Worm (Caenorhabditis elegans): ENCODE measurements around the gene bmy-1.

Gene bmy-1

DNA sequence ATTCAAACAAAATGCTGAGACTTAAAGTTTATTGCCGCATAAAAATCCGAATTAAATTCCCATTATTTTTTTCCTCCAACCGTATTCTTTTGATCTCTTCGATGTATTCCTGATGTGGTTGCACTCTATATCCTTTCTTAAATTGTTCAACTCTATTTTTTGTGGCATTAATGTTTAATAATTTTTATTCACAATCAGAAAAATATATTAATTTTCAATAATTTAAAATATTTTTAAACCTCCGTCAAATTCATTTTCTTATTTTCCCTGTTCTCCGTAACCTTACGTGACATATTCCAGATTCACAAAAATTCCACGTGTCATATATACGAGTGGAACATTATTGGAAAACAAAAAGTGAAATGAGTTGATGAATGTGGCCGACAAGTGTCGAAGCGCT lies 46.7 kb upstream of the bmy-1 start, which contains the start of gene gcy-12:
TSS of gene gcy-12 (plus strand) at position 301 of the 400 bp plus-strand sequence.
- TF ChIP-seq rpc-1 (optimal IDR thresholded peaks at IDR 0.05) (no peak), rpc-1 (tag; optimal IDR thresholded peaks at IDR 0.05) (no peak), rec-8 (tag; optimal IDR thresholded peaks at IDR 0.05) (no peak), nfya-1 (tag; optimal IDR thresholded peaks at IDR 0.05; ENCODE audit: borderline replicate concordance, insufficient read depth) (no peak), cebp-1 (GFP tag; IDR thresholded peaks at IDR 0.05) (no peak), cebp-1 (tag; optimal IDR thresholded peaks at IDR 0.05) (no peak), hmg-1.2 (GFP tag; IDR thresholded peaks at IDR 0.05) (no peak), madf-3 (GFP tag; IDR thresholded peaks at IDR 0.05) (no peak), lin-40 (tag; optimal IDR thresholded peaks at IDR 0.05) (no peak), lir-1 (GFP tag; conservative IDR thresholded peaks at IDR 0.05) (no peak), snpc-3.4 (tag; optimal IDR thresholded peaks at IDR 0.05) (no peak), ama-1 (optimal IDR thresholded peaks at IDR 0.05) (no peak), ama-1 (GFP tag; optimal IDR thresholded peaks at IDR 0.05) (no peak), hlh-26 (GFP tag; conservative IDR thresholded peaks at IDR 0.05) (no peak), B0035.1 (tag; optimal IDR thresholded peaks at IDR 0.05) (no peak), Y67H2A.10 (GFP tag; conservative IDR thresholded peaks at IDR 0.05) (no peak), T26A5.8 (tag; optimal IDR thresholded peaks at IDR 0.05) (no peak), F55B11.4 (tag; optimal IDR thresholded peaks at IDR 0.05; ENCODE audit: borderline replicate concordance, insufficient read depth) (no peak), Y53F4B.3 (GFP tag; IDR thresholded peaks at IDR 0.05) (no peak), athp-1 (tag; optimal IDR thresholded peaks at IDR 0.05) (no peak), ZK185.1 (tag; optimal IDR thresholded peaks at IDR 0.05; ENCODE audit: poor library complexity, severe bottlenecking) (no peak), lin-54 (GFP tag; optimal IDR thresholded peaks at IDR 0.05) (no peak), ceh-79 (tag; optimal IDR thresholded peaks at IDR 0.05) (no peak)

DNA sequence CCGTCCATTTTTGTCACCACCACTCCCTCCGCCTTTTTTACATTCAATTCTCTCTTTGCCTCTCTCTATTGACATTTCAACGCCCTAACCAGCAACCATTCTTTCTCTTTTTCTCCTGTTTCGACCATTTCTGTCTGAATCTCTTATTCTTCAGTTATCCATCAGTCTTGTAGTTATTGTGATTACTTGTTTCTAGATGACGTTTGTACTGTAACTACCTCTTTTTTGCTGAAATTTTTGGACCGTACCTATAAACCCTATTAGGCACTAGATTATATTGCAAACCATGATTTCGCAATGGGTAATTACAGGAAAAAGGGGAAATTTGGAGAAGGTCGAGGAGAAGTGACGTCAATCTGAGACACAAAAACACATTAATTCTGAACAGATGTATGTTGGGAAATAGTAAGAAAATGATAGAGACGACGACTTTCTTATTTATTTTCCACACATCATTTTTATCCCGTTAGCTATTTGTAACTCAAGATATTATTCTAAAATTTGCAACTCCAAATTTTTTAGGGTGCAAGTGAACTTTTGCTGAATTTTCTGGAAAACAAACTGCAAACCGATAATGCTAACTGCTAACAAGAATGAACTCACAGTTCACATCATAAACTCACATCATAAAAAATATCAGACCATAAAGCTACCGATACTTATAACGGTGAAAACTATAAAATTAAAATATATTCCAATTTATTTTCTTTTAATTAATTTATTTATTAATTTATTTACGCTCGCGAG lies 38.1 kb upstream of the bmy-1 start:
- TF ChIP-seq B0336.3 (GFP tag; IDR thresholded peaks at IDR 0.05) (0 out of 2 replicates have a peak, but pooled peaks have one; percentile 14), ztf-3 (GFP tag; optimal IDR thresholded peaks at IDR 0.05) (no peak), pha-4 (tag; optimal IDR thresholded peaks at IDR 0.05) (peak; percentile 69), B0019.2 (GFP tag; conservative IDR thresholded peaks at IDR 0.05) (no peak), Y53G8AR.9 (GFP tag; conservative IDR thresholded peaks at IDR 0.05) (no peak), hmg-1.2 (GFP tag; IDR thresholded peaks at IDR 0.05) (peak; percentile 58; the same call in 1 of the 2 replicates), nhr-80 (tag; optimal IDR thresholded peaks at IDR 0.05) (peak; percentile 79), unc-62 (GFP tag; optimal IDR thresholded peaks at IDR 0.05) (peak; percentile 51), ceh-27 (GFP tag; optimal IDR thresholded peaks at IDR 0.05) (no peak), cebp-1 (GFP tag; IDR thresholded peaks at IDR 0.05) (peak; percentile 61), cebp-1 (tag; optimal IDR thresholded peaks at IDR 0.05) (peak; percentile 94), lsy-27 (tag; optimal IDR thresholded peaks at IDR 0.05; ENCODE audit: borderline replicate concordance, insufficient read depth) (no peak), lin-26 (GFP tag; IDR thresholded peaks at IDR 0.05) (no peak), lin-40 (tag; optimal IDR thresholded peaks at IDR 0.05) (peak; percentile 32), F57A8.1 (GFP tag; optimal IDR thresholded peaks at IDR 0.05) (no peak), atf-7 (tag; optimal IDR thresholded peaks at IDR 0.05) (peak; percentile 7), akir-1 (GFP tag; optimal IDR thresholded peaks at IDR 0.05) (no peak)

Measured in whole organism, young adult.